Fruit fly (Drosophila melanogaster) S2 (cell line): ENCODE measurements around the gene Con.

ENCODE experiments used
- CG8478 ChIP-seq: fragments of >200 bp; optimal IDR thresholded peaks from 2 replicates; lab custom pipeline; 2018
- CTCF ChIP-seq, 2 experiments: fragments of >200 bp; optimal IDR thresholded peaks; 2 replicates each; lab custom pipeline; 2018

The Con gene

DNA sequence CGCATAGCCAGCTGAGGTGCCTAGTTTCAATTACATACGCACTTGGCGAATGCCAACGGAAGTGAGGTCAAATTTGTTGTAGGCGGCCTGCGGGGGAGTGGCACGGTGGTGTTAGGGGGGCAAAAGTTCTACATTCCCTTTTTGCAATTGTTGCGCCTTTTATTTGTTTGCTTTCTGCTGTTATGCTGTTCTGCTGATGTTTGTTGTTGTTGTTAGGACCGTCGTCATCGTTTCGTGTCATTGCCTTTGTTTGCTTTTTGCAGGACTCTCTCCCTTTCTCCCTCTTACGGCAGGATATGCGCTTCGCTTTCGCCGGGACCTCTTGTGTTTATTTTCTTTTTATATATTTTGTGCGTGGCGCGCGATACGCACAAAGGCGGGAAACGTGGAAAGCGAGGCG lies 109.5 kb downstream of the Con start:
- TF ChIP-seq CTCF (optimal IDR thresholded peaks at IDR 0.05; lab: Kevin White, UChicago) (no peak), CG8478 (lab: Kevin White, UChicago) (no peak)

DNA sequence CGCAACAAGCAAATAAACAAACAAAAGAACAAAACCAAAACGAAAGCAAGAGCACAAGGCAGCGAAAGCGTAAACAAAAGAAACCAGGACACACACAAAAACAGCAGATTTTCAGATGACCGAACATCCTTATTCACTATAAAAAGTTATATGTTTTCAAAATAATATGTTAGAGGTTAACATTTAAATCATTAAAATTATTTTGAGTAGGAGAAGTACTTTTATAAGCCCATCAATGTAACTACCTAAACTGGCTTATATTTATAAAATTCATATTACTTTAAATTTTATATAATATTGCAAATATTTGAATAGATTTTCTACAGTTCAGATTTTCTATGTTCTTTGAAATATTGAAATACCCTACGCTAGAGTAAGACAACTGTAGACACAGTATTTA lies 112.1 kb downstream of the Con start:
- TF ChIP-seq CTCF (optimal IDR thresholded peaks at IDR 0.05; lab: Kevin White, UChicago) (no peak), CG8478 (lab: Kevin White, UChicago) (no peak)

DNA sequence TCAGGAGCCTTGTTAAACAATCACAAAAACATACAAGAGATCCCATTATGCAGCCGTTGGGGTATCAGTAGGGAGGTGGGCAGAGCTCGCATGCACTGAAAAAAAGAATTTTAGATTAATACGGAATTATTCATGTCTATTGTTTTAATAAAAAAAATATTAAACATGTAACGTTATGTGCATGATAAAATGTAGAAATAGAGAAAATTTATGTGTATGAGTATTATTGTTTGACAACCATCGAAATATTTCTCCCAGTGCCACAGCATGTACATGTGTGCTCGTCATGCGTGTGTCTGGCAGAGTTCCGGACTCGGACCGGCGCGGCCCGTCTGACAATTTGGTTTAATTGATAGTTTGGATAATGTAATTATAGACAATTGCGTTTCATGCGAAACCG lies 149.1 kb downstream of the Con start:
- no peak for TF ChIP-seq CTCF (optimal IDR thresholded peaks at IDR 0.05; lab: Kevin White, UChicago)
- TF ChIP-seq CG8478 (lab: Kevin White, UChicago), result no peak

DNA sequence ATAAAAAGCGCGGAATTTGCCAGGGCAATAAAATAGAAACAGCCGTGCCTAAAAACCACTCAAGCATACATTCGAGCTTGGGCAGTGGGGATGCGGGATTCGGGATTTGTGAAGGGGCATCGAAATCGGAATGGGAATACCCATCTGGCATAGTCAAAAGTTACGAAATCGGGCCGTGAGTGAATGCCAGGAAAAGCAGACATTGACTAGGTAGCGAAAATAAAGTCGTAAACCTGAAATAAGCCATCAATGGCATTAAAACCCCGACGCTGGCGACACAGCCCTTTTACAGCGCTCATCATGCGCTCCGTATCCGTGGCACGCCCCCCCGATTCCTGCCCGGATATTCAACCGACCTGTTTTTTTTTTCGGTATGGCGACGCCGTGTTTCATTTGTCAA lies 154.2 kb downstream of the Con start:
- no peak for TF ChIP-seq CG8478 (lab: Kevin White, UChicago)
- TF ChIP-seq CTCF (optimal IDR thresholded peaks at IDR 0.05; lab: Kevin White, UChicago), result no peak

DNA sequence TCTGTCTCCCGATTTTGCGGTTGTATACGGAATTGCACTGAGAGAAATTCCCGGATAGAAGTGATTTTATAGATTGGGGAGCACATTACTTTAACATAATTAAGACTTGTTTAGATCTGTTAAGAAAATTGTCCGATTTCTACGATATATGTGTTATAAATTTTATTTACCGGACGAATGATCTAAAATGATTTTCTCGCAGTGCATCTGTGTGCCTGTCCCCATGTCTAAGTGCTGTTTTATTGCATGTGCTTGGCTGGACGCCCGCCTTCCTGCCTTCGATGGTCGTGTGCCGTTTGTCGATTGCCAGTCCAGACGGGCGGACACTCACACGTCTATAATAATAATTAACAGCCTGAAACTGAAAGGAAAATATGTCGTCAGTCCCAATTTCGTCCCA lies 157.9 kb downstream of the Con start:
- TF ChIP-seq CTCF (optimal IDR thresholded peaks at IDR 0.05; lab: Kevin White, UChicago) (no peak), CG8478 (lab: Kevin White, UChicago) (no peak)

DNA sequence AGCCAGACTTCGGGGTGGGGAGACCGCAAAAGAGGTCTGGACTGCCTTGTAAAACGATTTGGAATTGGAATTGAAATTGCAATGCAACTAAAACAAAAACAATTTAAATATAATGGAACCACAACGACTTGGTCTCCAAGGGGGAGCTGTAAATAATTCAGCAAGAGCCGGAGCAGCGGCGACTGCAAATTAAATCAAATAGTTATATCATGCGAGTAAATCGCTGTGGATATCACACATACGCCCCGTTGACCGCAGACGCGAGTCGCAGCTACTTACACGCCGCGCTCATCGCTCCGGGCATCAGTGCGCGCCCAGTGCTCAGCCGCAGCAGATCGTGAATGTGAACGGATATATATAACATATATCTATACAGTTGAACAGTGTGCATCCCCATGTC lies 168.8 kb downstream of the Con start, which contains the start of gene Rh50:
Gene Rh50 (plus strand): TSS at position 301 of the 400 bp plus-strand sequence.
- TF ChIP-seq CTCF (optimal IDR thresholded peaks at IDR 0.05; lab: Kevin White, UChicago), result no peak
- TF ChIP-seq CG8478 (lab: Kevin White, UChicago), result no peak

DNA sequence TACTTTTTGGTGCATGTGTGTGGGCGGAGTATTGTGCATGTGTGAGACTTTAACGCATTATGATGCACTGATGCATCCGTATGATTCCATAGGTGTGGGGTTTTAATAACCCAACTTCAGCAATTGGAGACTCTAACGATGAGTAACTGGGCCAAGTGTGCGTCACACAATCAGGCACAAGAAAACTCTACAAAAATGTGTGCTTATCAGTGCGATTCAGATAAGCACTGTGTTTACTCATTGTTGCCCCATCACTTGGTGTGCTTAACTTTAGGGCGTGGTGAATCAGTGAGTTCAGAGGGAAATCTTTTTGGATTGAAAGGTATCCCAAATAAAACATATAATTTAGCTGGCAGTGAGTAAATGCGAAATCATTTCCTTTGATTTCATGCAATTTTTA lies 179.7 kb downstream of the Con start:
- TF ChIP-seq CTCF (optimal IDR thresholded peaks at IDR 0.05; lab: Kevin White, UChicago), result no peak
- no peak for TF ChIP-seq CG8478 (lab: Kevin White, UChicago)

DNA sequence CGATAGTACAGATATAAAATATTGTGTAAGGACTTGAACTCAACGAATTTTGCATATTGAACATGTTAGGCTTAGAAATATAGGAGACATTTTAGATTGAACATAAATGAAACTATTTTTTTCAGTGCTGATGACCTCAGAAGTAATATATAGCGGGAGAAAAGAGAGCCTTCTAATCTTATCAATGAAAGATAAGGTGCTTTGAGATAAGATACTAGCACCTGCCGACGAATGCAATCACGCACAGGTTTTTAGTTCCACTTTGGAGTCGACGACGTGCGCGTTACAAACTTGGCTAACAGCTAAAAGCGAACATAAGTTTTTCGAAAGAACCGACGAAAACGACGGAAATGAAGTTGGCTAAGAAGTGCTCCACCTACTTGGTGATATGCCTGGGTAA lies 180.2 kb downstream of the Con start, which contains the start of gene hoka:
Gene hoka (plus strand): TSS at position 254 of the 400 bp plus-strand sequence.
- no peak for TF ChIP-seq CG8478 (lab: Kevin White, UChicago)
- no peak for TF ChIP-seq CTCF (optimal IDR thresholded peaks at IDR 0.05; lab: Kevin White, UChicago)

DNA sequence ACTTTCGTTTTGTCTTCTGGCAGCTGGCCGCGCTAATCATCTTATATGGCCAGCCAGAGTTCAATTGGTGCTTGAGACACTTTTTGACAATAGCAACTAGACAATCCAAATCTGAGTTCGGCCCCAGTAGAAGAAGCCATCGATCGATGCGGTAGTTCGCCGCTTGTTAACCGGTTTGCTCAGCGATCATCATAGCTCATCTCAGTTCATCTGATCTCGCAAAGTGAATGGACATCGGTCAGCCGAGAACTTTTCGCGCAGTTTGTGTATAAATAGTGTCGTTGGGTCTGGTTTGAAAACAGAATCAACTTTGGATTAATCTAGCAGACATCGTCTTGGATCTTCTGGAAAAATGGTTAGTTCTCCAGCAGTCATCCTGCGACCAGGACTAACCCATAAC lies 182.3 kb downstream of the Con start, which contains the start of gene CG13705:
Gene CG13705 (plus strand): TSS at position 301 of the 400 bp plus-strand sequence.
- TF ChIP-seq CG8478 (lab: Kevin White, UChicago) (no peak), CTCF (optimal IDR thresholded peaks at IDR 0.05; lab: Kevin White, UChicago) (no peak)
